Worm (Caenorhabditis elegans): ENCODE data around the gene gcy-19.
A peak's percentile ranks its signal among the peaks of the same experiment; 100 is the strongest.

Gene gcy-19

ce11 chrII:3274923-3275322 is 15.8 kb upstream of the gcy-19 start, which contains the start of gene F02E11.3:
F02E11.3 (minus strand) TSS chrII:3275023.
- TF ChIP-seq snpc-4 (tag; optimal IDR thresholded peaks at IDR 0.05) (no peak), tbx-8 (GFP tag; optimal IDR thresholded peaks at IDR 0.05) (no peak), unc-62 (GFP tag; optimal IDR thresholded peaks at IDR 0.05) (no peak), ceh-43 (GFP tag; optimal IDR thresholded peaks at IDR 0.05) (no peak), bed-3 (GFP tag; optimal IDR thresholded peaks at IDR 0.05) (no peak), nhr-76 (tag; optimal IDR thresholded peaks at IDR 0.05) (no peak), mab-5 (tag; optimal IDR thresholded peaks at IDR 0.05) (no peak), blmp-1 (tag; optimal IDR thresholded peaks at IDR 0.05) (no peak), elt-1 (tag; optimal IDR thresholded peaks at IDR 0.05; ENCODE audit: borderline replicate concordance, insufficient read depth) (no peak), lin-32 (GFP tag; optimal IDR thresholded peaks at IDR 0.05) (no peak), zip-8 (tag; optimal IDR thresholded peaks at IDR 0.05) (no peak), sptf-1 (tag; optimal IDR thresholded peaks at IDR 0.05) (no peak), lin-13 (tag; optimal IDR thresholded peaks at IDR 0.05) (no peak), lsy-2 (tag; optimal IDR thresholded peaks at IDR 0.05) (no peak), nhr-28 (tag; optimal IDR thresholded peaks at IDR 0.05) (no peak), M03D4.4 (tag; optimal IDR thresholded peaks at IDR 0.05) (no peak), ces-1 (GFP tag; optimal IDR thresholded peaks at IDR 0.05) (no peak), mep-1 (tag; optimal IDR thresholded peaks at IDR 0.05) (no peak)

- TF ChIP-seq unc-120 (tag; optimal IDR thresholded peaks at IDR 0.05; ENCODE audit: poor library complexity, severe bottlenecking) (no peak), ces-1 (GFP tag; optimal IDR thresholded peaks at IDR 0.05) (no peak), mab-5 (tag; optimal IDR thresholded peaks at IDR 0.05) (no peak), lsy-2 (tag; optimal IDR thresholded peaks at IDR 0.05) (no peak), M03D4.4 (tag; optimal IDR thresholded peaks at IDR 0.05) (no peak), nhr-237 (tag; optimal IDR thresholded peaks at IDR 0.05) (no peak), bed-3 (GFP tag; optimal IDR thresholded peaks at IDR 0.05) (no peak), tbx-8 (GFP tag; optimal IDR thresholded peaks at IDR 0.05) (no peak), ceh-83 (GFP tag; optimal IDR thresholded peaks at IDR 0.05) (no peak), ham-2 (GFP tag; optimal IDR thresholded peaks at IDR 0.05) (no peak), zip-8 (tag; optimal IDR thresholded peaks at IDR 0.05) (no peak)
Measured at ce11 chrII:3270598-3270997, 11.4 kb upstream of the gcy-19 start.

DNA sequence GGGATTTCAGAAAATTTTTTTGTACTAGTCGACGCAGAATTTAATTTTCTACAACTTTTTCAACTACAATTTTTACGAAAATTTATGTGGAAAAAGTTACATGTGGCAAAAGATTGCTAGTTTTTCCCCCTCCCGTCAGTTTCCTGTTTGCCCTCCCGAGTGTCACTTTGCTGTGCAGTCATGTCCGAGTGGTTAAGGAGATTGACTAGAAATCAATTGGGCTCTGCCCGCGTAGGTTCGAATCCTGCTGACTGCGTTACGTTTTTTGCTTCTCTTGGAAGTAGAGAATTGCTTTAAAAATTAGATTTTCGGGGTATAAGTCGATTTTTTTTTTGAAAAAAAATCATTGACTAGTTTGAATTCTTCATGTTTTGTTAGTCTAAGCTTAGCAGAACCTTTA is 8.7 kb upstream of the gcy-19 start:
- TF ChIP-seq drap-1 (GFP tag; optimal IDR thresholded peaks at IDR 0.05) (peak; percentile 26), ceh-83 (GFP tag; optimal IDR thresholded peaks at IDR 0.05) (peak; percentile 53), zip-8 (tag; optimal IDR thresholded peaks at IDR 0.05) (no peak), cnd-1 (tag; optimal IDR thresholded peaks at IDR 0.05) (peak; percentile 30)

- no peak for TF ChIP-seq drap-1 (GFP tag; optimal IDR thresholded peaks at IDR 0.05)
- TF ChIP-seq sem-2 (GFP tag; optimal IDR thresholded peaks at IDR 0.05), result no peak
- TF ChIP-seq hlh-1 (tag; optimal IDR thresholded peaks at IDR 0.05), result no peak
- no peak for TF ChIP-seq cnd-1 (tag; optimal IDR thresholded peaks at IDR 0.05)
- TF ChIP-seq lin-13 (tag; optimal IDR thresholded peaks at IDR 0.05), result no peak
- TF ChIP-seq unc-62 (GFP tag; optimal IDR thresholded peaks at IDR 0.05), result no peak
- no peak for TF ChIP-seq tbx-8 (GFP tag; optimal IDR thresholded peaks at IDR 0.05)
- TF ChIP-seq ham-2 (GFP tag; optimal IDR thresholded peaks at IDR 0.05), result no peak
- no peak for TF ChIP-seq nhr-2 (tag; optimal IDR thresholded peaks at IDR 0.05)
- TF ChIP-seq lsy-2 (tag; optimal IDR thresholded peaks at IDR 0.05), result no peak
- no peak for TF ChIP-seq ceh-83 (GFP tag; optimal IDR thresholded peaks at IDR 0.05)
Measured at ce11 chrII:3267365-3267764, 8.2 kb upstream of the gcy-19 start, which contains the start of gene F02E11.7. F02E11.7 (plus strand) TSS chrII:3267665.

DNA sequence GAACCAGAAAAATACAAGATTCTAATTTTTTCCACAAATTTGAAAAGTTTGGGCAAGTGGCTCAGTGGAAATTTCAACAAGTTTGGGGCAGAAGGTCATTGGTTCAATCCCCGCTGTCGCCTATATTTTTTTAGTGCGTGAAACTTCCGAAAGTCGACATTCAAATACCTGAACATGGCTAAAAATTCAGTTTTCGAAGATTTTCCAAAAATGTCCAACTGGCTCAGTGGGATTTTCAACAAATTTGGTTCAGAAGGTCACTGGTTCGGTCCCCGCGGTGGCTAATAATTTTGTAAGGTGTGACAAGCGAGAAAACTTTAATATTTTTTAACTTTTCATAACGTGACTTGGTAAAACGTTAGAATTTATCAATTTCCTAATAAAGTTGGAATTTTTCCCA is 5.5 kb upstream of the gcy-19 start:
- no peak for TF ChIP-seq unc-62 (GFP tag; optimal IDR thresholded peaks at IDR 0.05)
- no peak for TF ChIP-seq nhr-2 (tag; optimal IDR thresholded peaks at IDR 0.05)
- TF ChIP-seq ham-2 (GFP tag; optimal IDR thresholded peaks at IDR 0.05), result no peak
- TF ChIP-seq zip-8 (tag; optimal IDR thresholded peaks at IDR 0.05), result no peak
- no peak for TF ChIP-seq ceh-83 (GFP tag; optimal IDR thresholded peaks at IDR 0.05)
- TF ChIP-seq ceh-43 (GFP tag; optimal IDR thresholded peaks at IDR 0.05), result no peak
- TF ChIP-seq sptf-1 (tag; optimal IDR thresholded peaks at IDR 0.05), result no peak
- no peak for TF ChIP-seq flh-1 (GFP tag; optimal IDR thresholded peaks at IDR 0.05)
- no peak for TF ChIP-seq drap-1 (GFP tag; optimal IDR thresholded peaks at IDR 0.05)
- TF ChIP-seq lin-13 (tag; optimal IDR thresholded peaks at IDR 0.05), result no peak
- no peak for TF ChIP-seq unc-120 (tag; optimal IDR thresholded peaks at IDR 0.05; ENCODE audit: poor library complexity, severe bottlenecking)

- TF ChIP-seq zip-8 (tag; optimal IDR thresholded peaks at IDR 0.05) (no peak), sptf-1 (tag; optimal IDR thresholded peaks at IDR 0.05) (no peak), lin-13 (tag; optimal IDR thresholded peaks at IDR 0.05) (no peak), nhr-76 (tag; optimal IDR thresholded peaks at IDR 0.05) (no peak), pha-4 (tag; optimal IDR thresholded peaks at IDR 0.05) (no peak), tbx-8 (GFP tag; optimal IDR thresholded peaks at IDR 0.05) (no peak), ham-2 (GFP tag; optimal IDR thresholded peaks at IDR 0.05) (no peak), ceh-39 (tag; optimal IDR thresholded peaks at IDR 0.05) (no peak), unc-120 (tag; optimal IDR thresholded peaks at IDR 0.05; ENCODE audit: poor library complexity, severe bottlenecking) (no peak), lsy-2 (tag; optimal IDR thresholded peaks at IDR 0.05) (no peak), blmp-1 (tag; optimal IDR thresholded peaks at IDR 0.05) (no peak), unc-62 (GFP tag; optimal IDR thresholded peaks at IDR 0.05) (no peak), ceh-43 (GFP tag; optimal IDR thresholded peaks at IDR 0.05) (no peak), lin-32 (GFP tag; optimal IDR thresholded peaks at IDR 0.05) (no peak), elt-1 (tag; optimal IDR thresholded peaks at IDR 0.05; ENCODE audit: borderline replicate concordance, insufficient read depth) (no peak), snpc-4 (tag; optimal IDR thresholded peaks at IDR 0.05) (no peak), ceh-83 (GFP tag; optimal IDR thresholded peaks at IDR 0.05) (no peak), M03D4.4 (tag; optimal IDR thresholded peaks at IDR 0.05) (no peak)
Measured at ce11 chrII:3262504-3262903, 3.4 kb upstream of the gcy-19 start, which contains the start of gene F02E11.2. F02E11.2 (plus strand) TSS chrII:3262804.

Data from whole organism, mixed stage, embryonic.